Worm (Caenorhabditis elegans): Measurements from ENCODE around the gene C35D10.3.

Gene C35D10.3

DNA sequence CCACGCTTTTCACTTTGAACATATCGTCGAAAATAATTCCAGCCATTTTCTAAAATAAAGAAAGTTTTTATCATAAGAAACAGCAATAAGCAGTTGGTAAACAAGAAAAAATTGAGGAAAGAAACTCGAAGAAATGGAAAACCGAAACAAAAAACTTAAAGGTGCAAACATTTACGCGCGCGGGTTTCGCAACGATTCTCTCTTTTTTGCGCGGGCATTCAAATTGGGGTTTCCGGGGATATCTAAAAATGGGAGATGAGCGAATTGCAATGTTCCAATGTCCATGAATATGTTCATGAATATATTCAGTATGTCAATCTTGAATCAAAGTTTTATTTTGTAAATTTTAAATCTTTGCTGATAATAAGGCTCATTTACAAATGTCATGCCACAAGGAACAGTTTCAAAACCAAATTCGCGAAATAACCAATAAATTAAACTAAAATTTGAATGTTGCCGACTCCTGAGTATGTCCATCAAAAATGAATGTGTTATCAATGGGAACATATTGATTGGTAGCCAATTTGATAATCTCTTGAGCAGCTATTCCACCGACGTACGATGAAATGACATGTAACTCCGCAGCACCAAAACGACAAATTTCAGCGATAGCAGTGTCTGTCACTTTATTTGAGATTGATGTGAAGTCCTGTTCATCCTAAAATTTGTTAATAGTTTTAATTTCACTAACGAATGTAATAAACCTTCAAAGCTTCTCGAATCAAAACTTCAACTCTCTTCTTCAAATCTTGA is 49.4 kb downstream of the C35D10.3 start, which contains the start of gene rpb-8 (continued):
- TF ChIP-seq F44E2.7 (GFP tag; IDR thresholded peaks at IDR 0.05) (no peak), madf-5 (GFP tag; IDR thresholded peaks at IDR 0.05) (no peak), hlh-11 (tag; optimal IDR thresholded peaks at IDR 0.05) (no peak), zfp-2 (tag; optimal IDR thresholded peaks at IDR 0.05) (no peak), F26F4.8 (GFP tag; conservative IDR thresholded peaks at IDR 0.05) (no peak), hlh-30 (tag; optimal IDR thresholded peaks at IDR 0.05; ENCODE audit: insufficient read depth) (peak; percentile 23), Y105C5A.15 (GFP tag; IDR thresholded peaks at IDR 0.05) (no peak), Y75B8A.6 (GFP tag; IDR thresholded peaks at IDR 0.05) (no peak), snpc-1.2 (GFP tag; IDR thresholded peaks at IDR 0.05) (no peak), mes-2 (tag; optimal IDR thresholded peaks at IDR 0.05; ENCODE audit: poor library complexity, severe bottlenecking) (peak; percentile 76), nhr-41 (GFP tag; IDR thresholded peaks at IDR 0.05) (no peak), zip-2 (tag; optimal IDR thresholded peaks at IDR 0.05) (no peak), hif-1 (tag; optimal IDR thresholded peaks at IDR 0.05) (peak in 1 of 2 experiments; percentile 28), ceh-32 (tag; optimal IDR thresholded peaks at IDR 0.05; ENCODE audit: poor library complexity) (no peak), dmd-9 (GFP tag; IDR thresholded peaks at IDR 0.05) (no peak), T20F7.1 (GFP tag; optimal IDR thresholded peaks at IDR 0.05) (no peak), mep-1 (tag; optimal IDR thresholded peaks at IDR 0.05) (peak; percentile 34), nhr-10 (tag; optimal IDR thresholded peaks at IDR 0.05) (no peak), ces-1 (GFP tag; optimal IDR thresholded peaks at IDR 0.05) (no peak), snpc-4 (tag; optimal IDR thresholded peaks at IDR 0.05) (no peak), D1046.2 (GFP tag; IDR thresholded peaks at IDR 0.05) (no peak), daf-16 (GFP tag; optimal IDR thresholded peaks at IDR 0.05) (no peak), daf-16 (tag; optimal IDR thresholded peaks at IDR 0.05) (peak; percentile 44), ctbp-1 (GFP tag; IDR thresholded peaks at IDR 0.05) (no peak), arid-1 (GFP tag; conservative IDR thresholded peaks at IDR 0.05) (no peak), dpl-1 (GFP tag; optimal IDR thresholded peaks at IDR 0.05) (peak; percentile 90), saeg-2 (GFP tag; IDR thresholded peaks at IDR 0.05) (no peak), daf-19 (GFP tag; conservative IDR thresholded peaks at IDR 0.05) (no peak), vab-7 (GFP tag; IDR thresholded peaks at IDR 0.05) (no peak)

DNA sequence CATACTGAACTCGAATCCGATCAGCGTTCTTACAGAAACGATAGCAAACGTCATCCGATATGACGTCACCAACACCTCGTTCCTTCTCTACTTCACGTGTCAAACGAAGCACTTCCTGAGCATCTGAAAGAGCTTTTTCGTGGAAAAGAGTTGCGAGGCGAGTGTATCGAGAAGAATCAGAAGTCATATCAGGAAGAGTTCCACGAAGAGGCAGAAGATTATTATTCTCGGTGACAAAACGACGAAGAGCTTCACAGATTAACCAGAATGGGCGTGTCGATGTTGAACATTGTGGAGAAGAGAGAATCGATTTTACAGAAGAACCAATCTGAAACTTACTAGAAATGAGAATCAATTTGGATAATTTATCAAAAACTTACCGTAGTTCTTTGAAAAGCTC is 50.2 kb downstream of the C35D10.3 start:
- TF ChIP-seq unc-62 (GFP tag; optimal IDR thresholded peaks at IDR 0.05 in 1 of 2) (peak in 1 of 2 experiments; percentile 95), unc-62 (tag; optimal IDR thresholded peaks at IDR 0.05) (no peak), pqm-1 (tag; optimal IDR thresholded peaks at IDR 0.05) (no peak)
